Worm (Caenorhabditis elegans) whole organism, early embryonic: Measurements from ENCODE around the gene exos-4.1.

Experiments used
- ama-1 ChIP-seq: fragments of 150-350 bp; optimal IDR thresholded peaks from 2 replicates; lab custom pipeline; 2014
- hmbx-1 ChIP-seq: sonication (generic microtip); optimal IDR thresholded peaks from 2 replicates; lab custom pipeline; 2016; ENCODE audit warnings: mild to moderate bottlenecking, missing genetic modification characterization, missing compliant biosample characterization
- hnd-1 ChIP-seq: sonication (generic microtip); optimal IDR thresholded peaks from 2 replicates; lab custom pipeline; 2016; ENCODE audit warnings: missing genetic modification characterization, missing compliant biosample characterization

- no peak for TF ChIP-seq hnd-1 (tag; lab: Kevin White, UChicago)
- TF ChIP-seq hmbx-1 (tag; lab: Kevin White, UChicago): no peak
- no peak for TF ChIP-seq ama-1 (lab: Kevin White, UChicago)
These were observed 20.0 kb downstream of the exos-4.1 start, which contains the start of gene unc-30 for ce11 chrIV:13118794-13119193.
